Fruit fly (Drosophila melanogaster): ENCODE data around the gene ind.

- TF ChIP-seq CTCF (optimal IDR thresholded peaks at IDR 0.05) (no peak), CG8478 (optimal IDR thresholded peaks at IDR 0.05) (no peak)
Observed at dm6 chr3L:15047606-15048005, 3.9 kb upstream of the ind start.
